Worm (Caenorhabditis elegans): ENCODE measurements around the gene D2096.5.
"Not testable (repeated sequence)": the region's sequence is repeated elsewhere in the genome, so short reads cannot be mapped to it uniquely, and the experiment has no call there.

Gene D2096.5

DNA sequence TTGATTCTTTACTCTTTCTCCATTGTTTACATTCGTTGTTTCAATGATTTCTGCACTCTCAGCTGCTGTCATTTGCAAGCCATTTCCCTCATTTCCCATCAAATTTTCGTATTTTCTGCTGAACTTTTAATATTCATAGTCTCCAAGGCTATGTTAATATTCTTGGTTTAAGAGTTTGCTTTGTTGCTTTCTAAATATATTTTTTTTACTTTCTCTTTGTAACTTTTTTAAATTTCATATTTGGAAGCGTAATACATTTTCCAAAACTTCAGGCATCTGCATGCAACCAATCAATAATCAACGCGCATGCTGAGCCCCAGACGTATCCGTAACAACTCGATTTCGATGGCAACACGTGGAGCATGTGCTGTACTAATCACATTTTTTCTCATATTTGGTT, 1.3 kb upstream of the D2096.5 start, which contains the start of gene sqv-1:
Gene sqv-1 (plus strand): TSS at position 301 of the 400 bp plus-strand sequence.
- TF ChIP-seq cog-1 (tag; optimal IDR thresholded peaks at IDR 0.05) (no peak), ztf-29 (GFP tag; IDR thresholded peaks at IDR 0.05) (no peak), med-1 (GFP tag; optimal IDR thresholded peaks at IDR 0.05; ENCODE audit: insufficient read depth) (no peak), flt-1 (GFP tag; IDR thresholded peaks at IDR 0.05) (no peak), ref-1 (GFP tag; conservative IDR thresholded peaks at IDR 0.05) (no peak), T22C8.4 (GFP tag; IDR thresholded peaks at IDR 0.05) (no peak), ztf-23 (GFP tag; IDR thresholded peaks at IDR 0.05) (no peak), klf-2 (GFP tag; conservative IDR thresholded peaks at IDR 0.05) (no peak), tab-1 (GFP tag; IDR thresholded peaks at IDR 0.05) (no peak)

DNA sequence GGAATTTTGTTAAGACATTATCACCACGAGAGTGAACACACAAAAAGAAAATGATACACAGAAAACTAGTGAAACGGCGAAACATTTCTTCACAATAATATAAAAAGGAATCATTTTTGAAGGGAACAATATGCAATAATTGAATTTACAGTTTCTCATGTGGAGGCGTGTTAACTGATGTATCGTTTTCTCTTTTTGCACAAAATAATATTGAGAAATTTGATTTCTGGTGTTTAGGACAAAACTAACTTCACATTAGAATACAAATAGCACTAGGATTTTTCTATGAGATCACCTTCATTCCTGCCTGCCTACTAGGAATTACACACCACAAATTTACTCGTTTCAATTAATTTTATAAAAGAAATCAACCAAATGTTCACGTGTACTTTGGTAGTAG, 1.1 kb downstream of the D2096.5 start, which contains the start of gene D2096.13:
Gene D2096.13 (minus strand): TSS at position 101 of the 400 bp plus-strand sequence.
- no peak for TF ChIP-seq ref-1 (GFP tag; conservative IDR thresholded peaks at IDR 0.05)
- TF ChIP-seq klf-2 (GFP tag; conservative IDR thresholded peaks at IDR 0.05), result no peak
- no peak for TF ChIP-seq ztf-29 (GFP tag; IDR thresholded peaks at IDR 0.05)
- TF ChIP-seq med-1 (GFP tag; optimal IDR thresholded peaks at IDR 0.05; ENCODE audit: insufficient read depth), result no peak
- no peak for TF ChIP-seq flt-1 (GFP tag; IDR thresholded peaks at IDR 0.05)
- no peak for TF ChIP-seq T22C8.4 (GFP tag; IDR thresholded peaks at IDR 0.05)
- no peak for TF ChIP-seq ztf-23 (GFP tag; IDR thresholded peaks at IDR 0.05)
- TF ChIP-seq tab-1 (GFP tag; IDR thresholded peaks at IDR 0.05), result no peak
- TF ChIP-seq cog-1 (tag; optimal IDR thresholded peaks at IDR 0.05), result no peak

DNA sequence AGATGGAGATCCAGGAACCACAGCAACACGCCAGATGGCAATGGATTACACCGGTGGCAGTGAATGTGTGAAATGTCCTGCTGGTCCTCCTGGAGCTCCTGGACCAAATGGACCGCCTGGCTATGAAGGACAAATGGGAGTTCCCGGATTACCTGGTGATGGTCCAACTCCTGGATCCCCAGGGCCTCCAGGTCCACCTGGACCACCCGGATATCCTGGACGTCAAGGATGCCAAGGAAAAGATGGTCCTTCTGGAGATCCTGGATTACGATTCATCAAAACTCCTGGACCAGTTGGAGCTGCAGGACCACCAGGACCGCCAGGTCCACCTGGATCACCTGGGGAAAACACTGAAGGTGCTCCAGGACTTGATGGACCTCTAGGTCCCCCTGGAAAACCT, 2.3 kb downstream of the D2096.5 start:
- no peak for TF ChIP-seq ref-1 (GFP tag; conservative IDR thresholded peaks at IDR 0.05)
- no peak for TF ChIP-seq T22C8.4 (GFP tag; IDR thresholded peaks at IDR 0.05)
- TF ChIP-seq ztf-23 (GFP tag; IDR thresholded peaks at IDR 0.05), result no peak
- TF ChIP-seq flt-1 (GFP tag; IDR thresholded peaks at IDR 0.05), result no peak
- no peak for TF ChIP-seq tab-1 (GFP tag; IDR thresholded peaks at IDR 0.05)

DNA sequence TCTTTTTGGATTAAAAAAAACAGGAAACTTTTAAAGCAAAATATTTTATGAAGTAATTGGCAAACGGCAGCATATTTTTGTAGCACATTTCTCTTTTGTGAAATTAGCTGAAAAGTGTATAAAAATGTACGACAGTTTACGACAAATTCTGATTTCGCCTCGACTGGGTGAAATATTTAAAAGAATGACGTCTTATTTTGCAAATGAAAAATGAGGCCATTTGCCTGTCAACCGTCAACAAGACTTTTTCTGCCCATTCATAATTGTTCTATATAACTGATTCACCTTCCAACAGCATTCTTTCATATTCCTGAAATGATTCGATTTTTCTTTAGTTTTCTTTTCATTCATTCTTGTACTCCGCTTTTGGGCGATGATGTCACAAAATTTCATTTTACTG, 4.0 kb downstream of the D2096.5 start, which contains the start of the genes F17E9.2 and col-116:
Gene F17E9.2 (plus strand): TSS at position 301 of the 400 bp plus-strand sequence.
Gene col-116 (plus strand): TSS at position 315 of the 400 bp plus-strand sequence.
- TF ChIP-seq ztf-29 (GFP tag; IDR thresholded peaks at IDR 0.05), result no peak
- no peak for TF ChIP-seq ztf-23 (GFP tag; IDR thresholded peaks at IDR 0.05)
- no peak for TF ChIP-seq cog-1 (tag; optimal IDR thresholded peaks at IDR 0.05)

DNA sequence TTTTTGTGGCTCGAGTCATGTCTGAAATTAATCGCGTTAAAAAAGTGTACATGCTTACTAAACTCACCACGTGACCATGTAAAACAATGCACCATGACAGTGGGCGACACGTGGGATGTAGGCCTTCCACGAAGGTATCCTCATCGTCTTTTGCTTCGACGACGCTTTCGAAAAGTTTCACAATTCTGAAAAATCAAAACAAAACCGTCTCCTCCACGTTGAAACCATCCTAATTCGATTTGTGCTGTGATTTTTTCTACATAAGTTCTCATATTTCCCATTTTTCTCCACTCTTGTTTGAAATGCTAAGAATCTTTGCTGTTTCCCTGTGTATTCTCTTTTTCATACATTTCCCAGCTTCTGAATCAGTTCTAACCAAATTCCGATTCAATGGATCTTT, 5.0 kb downstream of the D2096.5 start, which contains the start of gene F17E9.3:
Gene F17E9.3 (plus strand): TSS at position 301 of the 400 bp plus-strand sequence.
- TF ChIP-seq med-1 (GFP tag; optimal IDR thresholded peaks at IDR 0.05; ENCODE audit: insufficient read depth), result no peak
- TF ChIP-seq tab-1 (GFP tag; IDR thresholded peaks at IDR 0.05), result no peak
- no peak for TF ChIP-seq ztf-29 (GFP tag; IDR thresholded peaks at IDR 0.05)
- TF ChIP-seq klf-2 (GFP tag; conservative IDR thresholded peaks at IDR 0.05), result no peak
- no peak for TF ChIP-seq cog-1 (tag; optimal IDR thresholded peaks at IDR 0.05)
- no peak for TF ChIP-seq flt-1 (GFP tag; IDR thresholded peaks at IDR 0.05)
- TF ChIP-seq T22C8.4 (GFP tag; IDR thresholded peaks at IDR 0.05), result no peak
- TF ChIP-seq ref-1 (GFP tag; conservative IDR thresholded peaks at IDR 0.05), result no peak
- no peak for TF ChIP-seq ztf-23 (GFP tag; IDR thresholded peaks at IDR 0.05)

DNA sequence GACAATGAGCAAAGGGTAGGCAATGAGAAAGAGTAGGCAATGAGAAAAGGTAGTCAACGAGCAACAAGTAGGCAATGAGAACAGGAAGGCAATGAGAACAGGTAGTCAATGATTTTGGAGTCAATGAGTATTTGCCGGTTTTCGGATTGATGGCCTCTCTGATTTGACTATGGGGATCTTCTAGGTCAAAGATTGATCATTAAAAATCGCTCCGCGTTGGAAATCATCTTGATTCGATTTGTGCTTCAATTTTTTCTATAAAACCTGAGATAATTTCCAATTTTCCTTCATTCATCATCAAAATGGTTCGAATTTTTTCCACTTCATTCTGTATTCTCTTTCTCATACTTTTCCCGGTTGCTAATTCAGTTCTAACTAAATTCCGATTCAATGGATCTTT, 7.5 kb downstream of the D2096.5 start, which contains the start of gene F17E9.16:
Gene F17E9.16 (plus strand): TSS at position 301 of the 400 bp plus-strand sequence.
- TF ChIP-seq ztf-29 (GFP tag; IDR thresholded peaks at IDR 0.05); flt-1 (GFP tag; IDR thresholded peaks at IDR 0.05); med-1 (GFP tag; optimal IDR thresholded peaks at IDR 0.05; ENCODE audit: insufficient read depth): not testable (repeated sequence)

DNA sequence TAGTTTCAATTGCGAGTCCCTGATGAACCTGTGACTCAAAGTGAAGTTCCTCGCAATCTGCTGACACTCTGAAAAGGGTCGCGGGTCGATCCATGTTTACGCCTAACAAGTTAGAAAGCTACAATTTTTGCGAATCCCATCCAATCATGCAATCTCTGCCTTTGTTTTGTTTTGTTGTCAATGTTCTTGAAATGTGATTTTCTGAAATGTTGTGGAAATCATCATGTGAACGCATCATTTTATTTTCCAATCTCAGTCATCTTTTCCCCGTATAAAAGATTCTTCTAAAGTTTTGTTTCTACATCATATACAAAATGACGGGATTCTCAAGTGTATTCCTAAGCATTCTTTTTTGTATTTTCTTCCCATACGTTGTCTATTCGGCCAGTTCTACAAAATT, 11.5 kb downstream of the D2096.5 start, which contains the start of gene F17E9.4:
Gene F17E9.4 (plus strand): TSS at position 301 of the 400 bp plus-strand sequence.
- TF ChIP-seq klf-2 (GFP tag; conservative IDR thresholded peaks at IDR 0.05), result no peak
- no peak for TF ChIP-seq ref-1 (GFP tag; conservative IDR thresholded peaks at IDR 0.05)
- no peak for TF ChIP-seq ztf-23 (GFP tag; IDR thresholded peaks at IDR 0.05)
- TF ChIP-seq flt-1 (GFP tag; IDR thresholded peaks at IDR 0.05), result no peak
- no peak for TF ChIP-seq cog-1 (tag; optimal IDR thresholded peaks at IDR 0.05)
- no peak for TF ChIP-seq tab-1 (GFP tag; IDR thresholded peaks at IDR 0.05)
- no peak for TF ChIP-seq ztf-29 (GFP tag; IDR thresholded peaks at IDR 0.05)
- no peak for TF ChIP-seq T22C8.4 (GFP tag; IDR thresholded peaks at IDR 0.05)
- TF ChIP-seq med-1 (GFP tag; optimal IDR thresholded peaks at IDR 0.05; ENCODE audit: insufficient read depth), result no peak

DNA sequence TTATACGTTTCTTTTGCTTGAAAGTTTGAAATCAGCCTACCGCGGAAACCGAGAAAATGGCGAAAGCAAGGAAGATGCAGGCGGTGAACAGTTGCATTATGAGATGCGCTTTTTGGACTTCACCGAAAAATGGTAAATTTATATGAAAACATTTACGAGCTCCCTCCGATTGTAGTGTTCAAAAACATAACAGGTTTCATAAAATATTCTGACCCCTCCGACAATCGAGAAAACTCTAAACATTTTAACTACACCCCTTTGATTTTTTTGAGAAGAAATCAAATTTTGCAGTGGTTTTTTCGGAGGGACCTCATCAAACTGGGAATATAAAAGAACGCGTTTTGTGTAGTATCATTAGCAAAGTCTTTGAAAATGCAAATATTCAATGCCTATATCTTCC, 12.5 kb downstream of the D2096.5 start, which contains the start of the genes F17E9.18 and F17E9.15:
Gene F17E9.18 (minus strand): TSS at position 101 of the 400 bp plus-strand sequence.
Gene F17E9.15 (plus strand): TSS at position 368 of the 400 bp plus-strand sequence.
- TF ChIP-seq T22C8.4 (GFP tag; IDR thresholded peaks at IDR 0.05) (no peak), ref-1 (GFP tag; conservative IDR thresholded peaks at IDR 0.05) (no peak), tab-1 (GFP tag; IDR thresholded peaks at IDR 0.05) (no peak), ztf-23 (GFP tag; IDR thresholded peaks at IDR 0.05) (no peak), med-1 (GFP tag; optimal IDR thresholded peaks at IDR 0.05; ENCODE audit: insufficient read depth) (no peak), cog-1 (tag; optimal IDR thresholded peaks at IDR 0.05) (no peak), klf-2 (GFP tag; conservative IDR thresholded peaks at IDR 0.05) (no peak), ztf-29 (GFP tag; IDR thresholded peaks at IDR 0.05) (no peak), flt-1 (GFP tag; IDR thresholded peaks at IDR 0.05) (no peak)

DNA sequence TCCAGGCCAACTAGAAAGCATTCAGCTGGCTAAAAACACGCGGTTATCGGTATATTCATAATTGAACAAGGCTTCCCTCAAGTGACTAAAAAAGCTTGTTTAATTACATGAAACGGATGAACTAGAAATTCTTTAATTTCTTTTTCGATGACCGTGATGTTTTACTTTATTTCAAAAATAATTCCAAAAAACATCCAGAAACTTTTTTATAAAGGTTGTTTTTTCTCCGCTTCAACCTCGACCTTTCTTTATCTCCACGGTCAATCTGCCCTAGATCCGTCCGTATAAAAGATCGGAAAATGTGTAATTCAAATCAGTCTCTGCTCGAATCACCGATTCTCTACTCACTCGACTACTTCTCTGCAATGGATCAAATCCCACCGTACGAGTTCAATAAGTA, 14.0 kb downstream of the D2096.5 start, which contains the start of gene F17E9.5:
Gene F17E9.5 (plus strand): TSS at position 301 of the 400 bp plus-strand sequence.
- TF ChIP-seq ztf-23 (GFP tag; IDR thresholded peaks at IDR 0.05), result no peak
- TF ChIP-seq klf-2 (GFP tag; conservative IDR thresholded peaks at IDR 0.05), result no peak
- no peak for TF ChIP-seq ztf-29 (GFP tag; IDR thresholded peaks at IDR 0.05)
- no peak for TF ChIP-seq med-1 (GFP tag; optimal IDR thresholded peaks at IDR 0.05; ENCODE audit: insufficient read depth)
- no peak for TF ChIP-seq cog-1 (tag; optimal IDR thresholded peaks at IDR 0.05)
- TF ChIP-seq ref-1 (GFP tag; conservative IDR thresholded peaks at IDR 0.05), result no peak
- no peak for TF ChIP-seq flt-1 (GFP tag; IDR thresholded peaks at IDR 0.05)
- no peak for TF ChIP-seq tab-1 (GFP tag; IDR thresholded peaks at IDR 0.05)
- no peak for TF ChIP-seq T22C8.4 (GFP tag; IDR thresholded peaks at IDR 0.05)

DNA sequence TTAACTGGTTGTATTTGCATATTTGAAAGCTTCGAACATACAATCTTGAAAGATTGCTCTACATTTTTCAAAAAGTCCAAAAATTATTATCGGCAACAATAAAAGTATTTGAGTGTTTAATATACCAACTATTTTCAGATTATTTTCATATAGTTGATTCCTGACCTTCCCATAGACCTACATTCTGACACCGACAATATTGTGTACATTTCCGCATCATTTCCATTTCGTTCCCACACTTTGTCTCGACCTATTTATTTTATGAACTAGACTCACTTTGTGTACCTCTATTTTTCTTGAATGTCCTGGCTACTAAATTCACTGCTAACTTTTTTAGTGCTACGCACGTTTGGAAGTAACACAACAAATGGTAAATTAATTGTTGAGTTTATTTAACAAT, 17.2 kb downstream of the D2096.5 start, which contains the start of gene lgc-5:
Gene lgc-5 (plus strand): TSS at position 301 of the 400 bp plus-strand sequence.
- TF ChIP-seq med-1 (GFP tag; optimal IDR thresholded peaks at IDR 0.05; ENCODE audit: insufficient read depth), result no peak
- no peak for TF ChIP-seq ref-1 (GFP tag; conservative IDR thresholded peaks at IDR 0.05)
- no peak for TF ChIP-seq klf-2 (GFP tag; conservative IDR thresholded peaks at IDR 0.05)
- TF ChIP-seq T22C8.4 (GFP tag; IDR thresholded peaks at IDR 0.05), result no peak
- no peak for TF ChIP-seq cog-1 (tag; optimal IDR thresholded peaks at IDR 0.05)
- no peak for TF ChIP-seq ztf-29 (GFP tag; IDR thresholded peaks at IDR 0.05)
- no peak for TF ChIP-seq tab-1 (GFP tag; IDR thresholded peaks at IDR 0.05)

Data from whole organism, midembryonic.